Fruit fly (Drosophila melanogaster): ENCODE data around the gene cl.

DNA sequence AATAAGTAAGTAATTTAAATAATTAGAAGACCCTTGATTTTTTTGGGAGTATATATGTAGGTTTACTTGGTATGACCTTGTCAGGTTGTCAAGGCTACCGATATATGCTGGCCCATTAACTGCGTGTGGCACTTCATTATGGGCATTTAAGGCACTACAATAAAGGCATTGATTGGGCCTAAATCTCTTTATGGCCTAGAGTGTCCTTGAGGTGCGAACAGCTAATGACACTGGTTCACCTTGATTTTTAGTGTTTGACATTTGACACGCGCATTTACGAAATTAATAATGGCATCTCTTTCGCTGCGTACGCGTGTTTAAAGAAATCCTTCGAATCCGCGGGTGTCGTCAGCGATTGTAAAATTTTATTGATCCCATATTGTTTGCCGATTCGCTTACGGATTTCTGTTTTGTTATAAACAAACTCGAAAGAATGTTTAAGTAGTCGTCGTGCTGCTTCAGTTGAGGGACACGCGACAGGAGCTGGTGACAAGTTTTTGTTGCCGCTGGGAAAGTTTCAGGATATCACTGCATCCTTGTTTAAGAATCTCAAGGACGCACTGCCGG lies 46.0 kb upstream of the cl start:
- no peak for TF ChIP-seq pan (optimal IDR thresholded peaks at IDR 0.05)
- TF ChIP-seq usp (GFP tag; optimal IDR thresholded peaks at IDR 0.05): no peak
- no peak for TF ChIP-seq CG8478 (optimal IDR thresholded peaks at IDR 0.05)
- TF ChIP-seq psq (optimal IDR thresholded peaks at IDR 0.05): no peak
- no peak for TF ChIP-seq Dll (optimal IDR thresholded peaks at IDR 0.05)
- no peak for TF ChIP-seq EcR (GFP tag; optimal IDR thresholded peaks at IDR 0.05)

All from whole organism.